Worm (Caenorhabditis elegans): ENCODE data around the gene Y116A8C.9.

The Y116A8C.9 gene

ce11 chrIV:16921999-16922398 is 24.6 kb downstream of the Y116A8C.9 start:
- TF ChIP-seq nhr-12 (tag; optimal IDR thresholded peaks at IDR 0.05) (no peak), unc-39 (tag; optimal IDR thresholded peaks at IDR 0.05) (no peak), nhr-11 (tag; optimal IDR thresholded peaks at IDR 0.05) (no peak), nhr-6 (tag; optimal IDR thresholded peaks at IDR 0.05) (no peak), egl-27 (tag; optimal IDR thresholded peaks at IDR 0.05) (no peak), skn-1 (tag; optimal IDR thresholded peaks at IDR 0.05) (no peak), fos-1 (tag; optimal IDR thresholded peaks at IDR 0.05) (no peak)

- TF ChIP-seq nhr-11 (tag; optimal IDR thresholded peaks at IDR 0.05) (no peak), nhr-21 (tag; optimal IDR thresholded peaks at IDR 0.05) (no peak)
Measured at ce11 chrIV:16920041-16920440, 26.6 kb downstream of the Y116A8C.9 start, which contains the start of gene nep-23. Gene nep-23, plus strand, starts transcription at chrIV:16920341.

ce11 chrIV:16919212-16919775 is 27.3 kb downstream of the Y116A8C.9 start, which contains the start of the genes Y116A8C.470 and Y116A8C.463:
Gene Y116A8C.470, minus strand, starts transcription at chrIV:16919312.
Gene Y116A8C.463, plus strand, starts transcription at chrIV:16919725.
- TF ChIP-seq C34F6.9 (tag; optimal IDR thresholded peaks at IDR 0.05) (no peak), lsy-2 (tag; optimal IDR thresholded peaks at IDR 0.05) (no peak), ceh-16 (tag; optimal IDR thresholded peaks at IDR 0.05) (no peak), nhr-237 (tag; optimal IDR thresholded peaks at IDR 0.05) (no peak), sma-9 (GFP tag; optimal IDR thresholded peaks at IDR 0.05) (no peak), sma-9 (tag; optimal IDR thresholded peaks at IDR 0.05) (no peak), skn-1 (tag; optimal IDR thresholded peaks at IDR 0.05) (no peak), gmeb-1 (tag; optimal IDR thresholded peaks at IDR 0.05) (no peak)

- TF ChIP-seq unc-39 (tag; optimal IDR thresholded peaks at IDR 0.05), result no peak
- no peak for TF ChIP-seq lin-13 (GFP tag; optimal IDR thresholded peaks at IDR 0.05)
- no peak for TF ChIP-seq ama-1 (optimal IDR thresholded peaks at IDR 0.05)
- TF ChIP-seq lin-11 (tag; optimal IDR thresholded peaks at IDR 0.05), result no peak
- no peak for TF ChIP-seq gmeb-1 (tag; optimal IDR thresholded peaks at IDR 0.05)
- no peak for TF ChIP-seq unc-55 (GFP tag; optimal IDR thresholded peaks at IDR 0.05)
- TF ChIP-seq mab-5 (tag; optimal IDR thresholded peaks at IDR 0.05), result no peak
- TF ChIP-seq Y55F3AM.14 (GFP tag; optimal IDR thresholded peaks at IDR 0.05), result no peak
- TF ChIP-seq nhr-25 (tag; optimal IDR thresholded peaks at IDR 0.05), result no peak
- TF ChIP-seq ztf-1 (GFP tag; conservative IDR thresholded peaks at IDR 0.05), result no peak
- no peak for TF ChIP-seq zag-1 (tag; optimal IDR thresholded peaks at IDR 0.05)
- no peak for TF ChIP-seq nhr-77 (tag; optimal IDR thresholded peaks at IDR 0.05)
- no peak for TF ChIP-seq ZK546.5 (tag; optimal IDR thresholded peaks at IDR 0.05)
- TF ChIP-seq elt-1 (tag; optimal IDR thresholded peaks at IDR 0.05), result no peak
- no peak for TF ChIP-seq sma-9 (GFP tag; optimal IDR thresholded peaks at IDR 0.05)
- TF ChIP-seq sma-9 (tag; optimal IDR thresholded peaks at IDR 0.05), result no peak
Measured at ce11 chrIV:16917831-16918429, 28.7 kb downstream of the Y116A8C.9 start, which contains the start of the genes Y116A8C.469 and Y116A8C.468. Gene Y116A8C.469, minus strand, starts transcription at chrIV:16917931. Gene Y116A8C.468, plus strand, starts transcription at chrIV:16918379.

- no peak for TF ChIP-seq nhr-23 (tag; optimal IDR thresholded peaks at IDR 0.05)
- TF ChIP-seq snpc-4 (tag; optimal IDR thresholded peaks at IDR 0.05), result no peak
- TF ChIP-seq elt-1 (tag; optimal IDR thresholded peaks at IDR 0.05), result no peak
- no peak for TF ChIP-seq sma-9 (GFP tag; optimal IDR thresholded peaks at IDR 0.05)
- TF ChIP-seq sma-9 (tag; optimal IDR thresholded peaks at IDR 0.05), result no peak
- no peak for TF ChIP-seq aly-2 (tag; optimal IDR thresholded peaks at IDR 0.05)
- no peak for TF ChIP-seq ceh-16 (tag; optimal IDR thresholded peaks at IDR 0.05)
Measured at ce11 chrIV:16915751-16916150, 30.8 kb downstream of the Y116A8C.9 start, which contains the start of gene Y116A8C.3. Gene Y116A8C.3, plus strand, starts transcription at chrIV:16916051.

ce11 chrIV:16898205-16898604 is 48.4 kb downstream of the Y116A8C.9 start:
- TF ChIP-seq ztf-4 (tag; optimal IDR thresholded peaks at IDR 0.05), result no peak
- TF ChIP-seq F13H6.1 (tag; optimal IDR thresholded peaks at IDR 0.05), result no peak
- no peak for TF ChIP-seq dmd-4 (tag; optimal IDR thresholded peaks at IDR 0.05)
- no peak for TF ChIP-seq skn-1 (tag; optimal IDR thresholded peaks at IDR 0.05)
- no peak for TF ChIP-seq nhr-6 (tag; optimal IDR thresholded peaks at IDR 0.05)
- TF ChIP-seq elt-1 (tag; optimal IDR thresholded peaks at IDR 0.05), result no peak
